Fruit fly (Drosophila melanogaster) whole organism, wandering third instar larva: ENCODE data around the gene CG14435.

Source experiments
- Rel ChIP-seq, 2 experiments: fragments of 200-800 bp; sonication (Bioruptor generic) in 1 of 2; optimal IDR thresholded peaks; 2 replicates in 1 of 2; 3 replicates in 1 of 2; lab custom pipeline; 2016 to 2019; ENCODE audit warnings: mild to moderate bottlenecking in 2 of 2, missing biosample characterization in 2 of 2, missing genetic modification characterization in 2 of 2, moderate library complexity in 1 of 2
- br ChIP-seq: fragments of 200-800 bp; sonication (Bioruptor generic); optimal IDR thresholded peaks from 2 replicates; lab custom pipeline; 2016; ENCODE audit warnings: missing biosample characterization, missing genetic modification characterization
- dsf ChIP-seq: sonication (Bioruptor generic); optimal IDR thresholded peaks from 2 replicates; lab custom pipeline; 2016; ENCODE audit warnings: missing biosample characterization, missing genetic modification characterization, borderline replicate concordance
- h ChIP-seq: fragments of 200-800 bp; sonication (Bioruptor generic); optimal IDR thresholded peaks from 3 replicates; lab custom pipeline; 2016; ENCODE audit warnings: missing biosample characterization, mild to moderate bottlenecking, missing genetic modification characterization
- pan ChIP-seq: fragments of >200 bp; optimal IDR thresholded peaks from 2 replicates; lab custom pipeline; 2017
- psq ChIP-seq: fragments of 200-800 bp; sonication (Bioruptor generic); optimal IDR thresholded peaks from 3 replicates; lab custom pipeline; 2017; ENCODE audit warnings: missing biosample characterization, mild to moderate bottlenecking, missing genetic modification characterization, moderate library complexity

- no peak for TF ChIP-seq h (GFP tag; lab: Kevin White, UChicago)
- no peak for TF ChIP-seq br (GFP tag; lab: Kevin White, UChicago)
- no peak for TF ChIP-seq dsf
- no peak for TF ChIP-seq psq (GFP tag; lab: Kevin White, UChicago)
- no peak for TF ChIP-seq Rel (GFP tag; optimal IDR thresholded peaks at IDR 0.05; lab: Kevin White, UChicago)
- no peak for TF ChIP-seq Rel (tag; optimal IDR thresholded peaks at IDR 0.05; lab: Kevin White, UChicago)
- no peak for TF ChIP-seq pan (lab: Kevin White, UChicago)
Measured at dm6 chrX:6796972-6797371, 46.7 kb downstream of the CG14435 start.
